Worm (Caenorhabditis elegans) whole organism, L4 larva: ENCODE measurements around the gene srn-1.

ENCODE experiments used
- F10B5.3 ChIP-seq: sonication (generic microtip); optimal IDR thresholded peaks from 2 replicates; lab custom pipeline; 2016; ENCODE audit warnings: mild to moderate bottlenecking, missing genetic modification characterization, missing compliant biosample characterization
- F26F4.8 ChIP-seq: fragments of 200-800 bp; sonication (Bioruptor generic); conservative IDR thresholded peaks from 2 replicates; pipeline ENCODE4 v1.3.6; 2022; ENCODE audit warnings: missing genetic modification characterization, missing compliant biosample characterization
- T26A8.4 ChIP-seq: fragments of 200-800 bp; sonication (Bioruptor generic); IDR thresholded peaks from 2 replicates; pipeline ENCODE4 v1.3.6; 2022; ENCODE audit warnings: missing genetic modification characterization, missing compliant biosample characterization
- aha-1 ChIP-seq: fragments of 150-350 bp; peaks from one replicate; lab custom pipeline; 2014; ENCODE audit warnings: missing biosample characterization, missing genetic modification characterization
- ama-1 ChIP-seq: fragments of 150-350 bp; optimal IDR thresholded peaks from 2 replicates; lab custom pipeline; 2014; ENCODE audit warnings: inconsistent platforms, mixed read lengths
- arid-1 ChIP-seq: fragments of 200-800 bp; sonication (Bioruptor generic); conservative IDR thresholded peaks from 2 replicates; pipeline ENCODE4 v1.3.6; 2022; ENCODE audit warnings: missing genetic modification reagents, missing genetic modification characterization, missing compliant biosample characterization
- ceh-32 ChIP-seq: sonication (generic microtip); optimal IDR thresholded peaks from 2 replicates; lab custom pipeline; 2016; ENCODE audit warnings: mild to moderate bottlenecking, missing genetic modification characterization, missing compliant biosample characterization; ENCODE audit not compliant: poor library complexity
- ctbp-1 ChIP-seq: fragments of 200-800 bp; sonication (Bioruptor generic); IDR thresholded peaks from 2 replicates; pipeline ENCODE4 v1.3.6; 2022; ENCODE audit warnings: missing genetic modification reagents, missing genetic modification characterization, missing compliant biosample characterization
- dmd-6 ChIP-seq: fragments of 200-800 bp; sonication (Bioruptor generic); IDR thresholded peaks from 2 replicates; pipeline ENCODE4 v1.3.6; 2022; ENCODE audit warnings: missing genetic modification reagents, missing genetic modification characterization, missing compliant biosample characterization
- dve-1 ChIP-seq: sonication (generic microtip); optimal IDR thresholded peaks from 2 replicates; lab custom pipeline; 2017; ENCODE audit warnings: antibody characterized with exemption, mild to moderate bottlenecking, missing genetic modification characterization, missing compliant biosample characterization; ENCODE audit not compliant: insufficient read depth
- egl-27 ChIP-seq: sonication (generic microtip); optimal IDR thresholded peaks from 3 replicates; lab custom pipeline; 2017; ENCODE audit warnings: missing biosample characterization, missing genetic modification reagents, missing genetic modification characterization
- lin-13 ChIP-seq: fragments of 150-350 bp; optimal IDR thresholded peaks from 2 replicates; lab custom pipeline; 2014; ENCODE audit warnings: missing biosample characterization, missing genetic modification reagents, missing genetic modification characterization
- lir-3 ChIP-seq: sonication (generic microtip); optimal IDR thresholded peaks from 2 replicates; lab custom pipeline; 2016; ENCODE audit warnings: mild to moderate bottlenecking, missing genetic modification characterization, missing compliant biosample characterization
- madf-9 ChIP-seq: fragments of 200-800 bp; sonication (Bioruptor generic); conservative IDR thresholded peaks from 2 replicates; pipeline ENCODE4 v1.3.6; 2022; ENCODE audit warnings: missing genetic modification reagents, missing genetic modification characterization, missing compliant biosample characterization
- mdl-1 ChIP-seq, 2 experiments: fragments of 150-350 bp in 1 of 2; sonication (generic microtip) in 1 of 2; optimal IDR thresholded peaks; 2 replicates each; lab custom pipeline; 2014 to 2017; ENCODE audit warnings: missing biosample characterization in 2 of 2, missing genetic modification characterization in 2 of 2
- mep-1 ChIP-seq: fragments of 150-350 bp; sonication (generic microtip); optimal IDR thresholded peaks from 3 replicates; lab custom pipeline; 2014; ENCODE audit warnings: missing biosample characterization, missing genetic modification characterization
- mxl-2 ChIP-seq: fragments of 200-800 bp; sonication (Bioruptor generic); conservative IDR thresholded peaks from 2 replicates; pipeline ENCODE4 v1.3.6; 2022; ENCODE audit warnings: missing genetic modification reagents, missing genetic modification characterization, missing compliant biosample characterization
- nhr-11 ChIP-seq: fragments of 150-350 bp; optimal IDR thresholded peaks from 2 replicates; lab custom pipeline; 2014; ENCODE audit warnings: missing biosample characterization, missing genetic modification characterization
- nhr-111 ChIP-seq: fragments of 200-800 bp; sonication (Bioruptor generic); optimal IDR thresholded peaks from 2 replicates; lab custom pipeline; 2018; ENCODE audit warnings: mild to moderate bottlenecking, missing genetic modification characterization, missing compliant biosample characterization
- nhr-237 ChIP-seq: sonication (generic microtip); optimal IDR thresholded peaks from 2 replicates; lab custom pipeline; 2017; ENCODE audit warnings: missing biosample characterization, missing genetic modification characterization
- nhr-25 ChIP-seq: sonication (generic microtip); optimal IDR thresholded peaks from 2 replicates; lab custom pipeline; 2017; ENCODE audit warnings: missing genetic modification characterization, mild to moderate bottlenecking, missing compliant biosample characterization, antibody characterized with exemption, moderate library complexity, borderline replicate concordance; ENCODE audit not compliant: insufficient read depth
- nhr-28 ChIP-seq: fragments of 150-350 bp; optimal IDR thresholded peaks from 2 replicates; lab custom pipeline; 2014; ENCODE audit warnings: missing biosample characterization, missing genetic modification characterization
- nhr-48 ChIP-seq: sonication (generic microtip); optimal IDR thresholded peaks from 2 replicates; lab custom pipeline; 2016; ENCODE audit warnings: mild to moderate bottlenecking, missing genetic modification characterization, missing compliant biosample characterization
- nhr-77 ChIP-seq: fragments of 150-350 bp; optimal IDR thresholded peaks from 2 replicates; lab custom pipeline; 2014; ENCODE audit warnings: missing biosample characterization, missing genetic modification characterization
- php-3 ChIP-seq: fragments of 200-800 bp; sonication (Bioruptor generic); IDR thresholded peaks from 2 replicates; pipeline ENCODE4 v1.3.6; 2022; ENCODE audit warnings: missing genetic modification reagents, missing genetic modification characterization, missing compliant biosample characterization
- rbr-2 ChIP-seq: sonication (generic microtip); optimal IDR thresholded peaks from 2 replicates; lab custom pipeline; 2016; ENCODE audit warnings: missing genotype, missing genetic modification characterization, missing compliant biosample characterization
- set-16 ChIP-seq: fragments of 200-800 bp; sonication (Bioruptor generic); IDR thresholded peaks from 2 replicates; pipeline ENCODE4 v1.3.6; 2022; ENCODE audit warnings: missing genetic modification reagents, missing genetic modification characterization, missing compliant biosample characterization
- spr-1 ChIP-seq: sonication (generic microtip); optimal IDR thresholded peaks from 2 replicates; lab custom pipeline; 2016; ENCODE audit warnings: mild to moderate bottlenecking, missing genetic modification characterization, missing compliant biosample characterization
- tra-1 ChIP-seq: fragments of 200-800 bp; sonication (Bioruptor generic); IDR thresholded peaks from 2 replicates; pipeline ENCODE4 v1.3.6; 2022; ENCODE audit warnings: missing genetic modification reagents, missing genetic modification characterization, missing compliant biosample characterization
- unc-39 ChIP-seq: sonication (generic microtip); optimal IDR thresholded peaks from 2 replicates; lab custom pipeline; 2017; ENCODE audit warnings: missing biosample characterization, missing genetic modification characterization
- unc-62 ChIP-seq, 3 experiments: fragments of 150-350 bp in 1 of 3; sonication (generic microtip); optimal IDR thresholded peaks in 2 of 3; peaks in 1 of 3; 1 replicate in 1 of 3; 2 replicates in 2 of 3; lab custom pipeline; 2014 to 2017; ENCODE audit warnings: missing biosample characterization in 3 of 3, missing genetic modification characterization in 3 of 3, missing genetic modification reagents in 3 of 3, missing genotype in 1 of 3
- vab-7 ChIP-seq: fragments of 200-800 bp; sonication (Bioruptor generic); IDR thresholded peaks from 2 replicates; pipeline ENCODE4 v1.3.6; 2022; ENCODE audit warnings: missing genetic modification reagents, missing genetic modification characterization, missing compliant biosample characterization
- zfp-2 ChIP-seq: sonication (generic microtip); optimal IDR thresholded peaks from 2 replicates; lab custom pipeline; 2016; ENCODE audit warnings: mild to moderate bottlenecking, missing genetic modification characterization, missing compliant biosample characterization
- zfp-3 ChIP-seq: fragments of 200-800 bp; sonication (Bioruptor generic); conservative IDR thresholded peaks from 2 replicates; pipeline ENCODE4 v1.3.6; 2022; ENCODE audit warnings: missing genetic modification reagents, missing genetic modification characterization, missing compliant biosample characterization
- zip-11 ChIP-seq: fragments of 200-800 bp; sonication (Bioruptor generic); IDR thresholded peaks from 2 replicates; pipeline ENCODE4 v1.3.6; 2022; ENCODE audit warnings: missing genetic modification characterization, missing compliant biosample characterization
- ztf-7 ChIP-seq: fragments of 150-350 bp; optimal IDR thresholded peaks from 2 replicates; lab custom pipeline; 2014; ENCODE audit warnings: missing biosample characterization, missing genetic modification characterization

The srn-1 gene

ce11 chrV:6328897-6329296, 42.7 kb upstream of the srn-1 start, which contains the start of gene T28C12.2:
TSS of gene T28C12.2 (plus strand) at chrV:6329197.
- no peak for TF ChIP-seq lir-3
- no peak for TF ChIP-seq unc-62 (GFP tag; optimal IDR thresholded peaks at IDR 0.05 in 1 of 2; lab: Kevin White, UChicago)
- TF ChIP-seq unc-62 (tag; optimal IDR thresholded peaks at IDR 0.05; lab: Kevin White, UChicago), result no peak
- no peak for TF ChIP-seq mep-1 (tag; lab: Kevin White, UChicago)
- no peak for TF ChIP-seq zfp-2 (tag; lab: Kevin White, UChicago)
- no peak for TF ChIP-seq nhr-48 (tag; lab: Kevin White, UChicago)
- TF ChIP-seq dmd-6 (GFP tag; lab: Robert Waterston, UW), result no peak
- TF ChIP-seq ctbp-1, result no peak
- TF ChIP-seq nhr-237 (tag; lab: Kevin White, UChicago), result no peak
- TF ChIP-seq unc-39, result no peak

ce11 chrV:6326980-6327379, 40.7 kb upstream of the srn-1 start, which contains the start of gene fbxa-202:
TSS of gene fbxa-202 (plus strand) at chrV:6327280.
- TF ChIP-seq rbr-2 (tag; lab: Kevin White, UChicago), result no peak
- no peak for TF ChIP-seq set-16
- no peak for TF ChIP-seq madf-9
- TF ChIP-seq ztf-7 (tag; lab: Kevin White, UChicago), result no peak
- no peak for TF ChIP-seq nhr-77 (tag; lab: Kevin White, UChicago)
- TF ChIP-seq, all 104 proteins: peak for 0

ce11 chrV:6326394-6326793, 40.2 kb upstream of the srn-1 start:
- TF ChIP-seq dmd-6 (GFP tag; lab: Robert Waterston, UW) (no peak), F26F4.8 (GFP tag; lab: Robert Waterston, UW) (no peak), spr-1 (tag; lab: Kevin White, UChicago) (no peak), nhr-237 (tag; lab: Kevin White, UChicago) (no peak), nhr-28 (peak; percentile 23), rbr-2 (tag; lab: Kevin White, UChicago) (no peak), lin-13 (no peak), tra-1 (GFP tag; lab: Robert Waterston, UW) (0 out of 2 replicates have a peak, but pooled peaks have one; percentile 57), php-3 (GFP tag; lab: Robert Waterston, UW) (no peak), zfp-3 (GFP tag; lab: Robert Waterston, UW) (peak; percentile 88), egl-27 (tag; lab: Kevin White, UChicago) (no peak), nhr-111 (GFP tag; lab: Kevin White, UChicago) (no peak), F10B5.3 (tag; lab: Kevin White, UChicago) (no peak), mxl-2 (no peak), lir-3 (no peak), dve-1 (tag; lab: Kevin White, UChicago) (no peak), zip-11 (GFP tag; lab: Robert Waterston, UW) (no peak), nhr-11 (tag; lab: Kevin White, UChicago) (no peak), ama-1 (lab: Kevin White, UChicago) (no peak), unc-62 (GFP tag; optimal IDR thresholded peaks at IDR 0.05 in 1 of 2; lab: Kevin White, UChicago) (no peak), unc-62 (tag; optimal IDR thresholded peaks at IDR 0.05; lab: Kevin White, UChicago) (no peak), nhr-25 (peak; percentile 77), T26A8.4 (GFP tag; lab: Robert Waterston, UW) (no peak), ceh-32 (tag; lab: Kevin White, UChicago) (no peak), mdl-1 (tag; optimal IDR thresholded peaks at IDR 0.05; lab: Kevin White, UChicago) (no peak), arid-1 (GFP tag; lab: Robert Waterston, UW) (no peak)

ce11 chrV:6323602-6324001, 37.4 kb upstream of the srn-1 start:
- TF ChIP-seq vab-7 (GFP tag; lab: Robert Waterston, UW) (no peak), zfp-3 (GFP tag; lab: Robert Waterston, UW) (0 out of 2 replicates have a peak, but pooled peaks have one; percentile 55), nhr-48 (tag; lab: Kevin White, UChicago) (no peak), aha-1 (no peak)
